Worm (Caenorhabditis elegans) whole organism, L1 larva: Measurements from ENCODE around the gene ZK354.9.

Experiments
- ama-1 ChIP-seq: fragments of 150-350 bp; optimal IDR thresholded peaks from 2 replicates; lab custom pipeline; 2014
- efl-1 ChIP-seq, 4 experiments: fragments of 150-350 bp; optimal IDR thresholded peaks in 3 of 4; peaks in 1 of 4; 1 replicate in 1 of 4; 2 replicates in 3 of 4; lab custom pipeline; 2014; ENCODE audit warnings: missing biosample characterization in 2 of 4, missing genetic modification characterization in 2 of 4, missing genetic modification reagents in 2 of 4
- grh-1 ChIP-seq: fragments of 200-800 bp; sonication (Bioruptor generic); IDR thresholded peaks from 2 replicates; pipeline ENCODE4 v1.3.6; 2022; ENCODE audit warnings: missing genetic modification reagents, missing genetic modification characterization, missing compliant biosample characterization
- lin-13 ChIP-seq: fragments of 150-350 bp; optimal IDR thresholded peaks from 2 replicates; lab custom pipeline; 2014; ENCODE audit warnings: missing biosample characterization, missing genetic modification reagents, missing genetic modification characterization
- nhr-11 ChIP-seq: fragments of 150-350 bp; optimal IDR thresholded peaks from 2 replicates; lab custom pipeline; 2014; ENCODE audit warnings: missing biosample characterization, missing genetic modification characterization

- TF ChIP-seq ama-1 (lab: Kevin White, UChicago) (no peak), lin-13 (GFP tag; lab: Kevin White, UChicago) (no peak), nhr-11 (tag; lab: Kevin White, UChicago) (no peak), efl-1 (optimal IDR thresholded peaks at IDR 0.05; lab: Kevin White, UChicago) (no peak), efl-1 (GFP tag; optimal IDR thresholded peaks at IDR 0.05 in 1 of 2; lab: Kevin White, UChicago) (peak in 1 of 2 experiments; percentile 54), grh-1 (no peak)
Observed at ce11 chrIV:5294467-5294866, 13.5 kb downstream of the ZK354.9 start.
